Worm (Caenorhabditis elegans): ENCODE data around the gene myo-2.

myo-2 gene

ce11 chrX:12509334-12509944 lies 41.6 kb downstream of the myo-2 start (continued):
- TF ChIP-seq rec-8 (tag; optimal IDR thresholded peaks at IDR 0.05) (no peak), hmg-20 (GFP tag; IDR thresholded peaks at IDR 0.05) (no peak), somi-1 (GFP tag; optimal IDR thresholded peaks at IDR 0.05) (peak; percentile 63), ceh-91 (GFP tag; IDR thresholded peaks at IDR 0.05) (no peak), madf-8 (GFP tag; conservative IDR thresholded peaks at IDR 0.05) (no peak), tbp1 (GFP tag; optimal IDR thresholded peaks at IDR 0.05) (peak; percentile 29), F33H1.4 (GFP tag; IDR thresholded peaks at IDR 0.05) (no peak), ztf-6 (GFP tag; IDR thresholded peaks at IDR 0.05) (no peak), gei-17 (GFP tag; optimal IDR thresholded peaks at IDR 0.05) (peak; percentile 39), D2030.7 (GFP tag; IDR thresholded peaks at IDR 0.05) (no peak), dpff-1 (tag; optimal IDR thresholded peaks at IDR 0.05) (no peak), madf-6 (GFP tag; IDR thresholded peaks at IDR 0.05) (no peak), snpc-1.1 (tag; optimal IDR thresholded peaks at IDR 0.05; ENCODE audit: insufficient read depth) (no peak), T26A5.8 (tag; optimal IDR thresholded peaks at IDR 0.05) (no peak), aptf-2 (GFP tag; conservative IDR thresholded peaks at IDR 0.05) (no peak), ccch-3 (GFP tag; optimal IDR thresholded peaks at IDR 0.05) (no peak), efl-1 (GFP tag; optimal IDR thresholded peaks at IDR 0.05) (no peak), cebp-1 (GFP tag; IDR thresholded peaks at IDR 0.05) (no peak), cebp-1 (tag; optimal IDR thresholded peaks at IDR 0.05) (peak; percentile 49), hmg-1.2 (GFP tag; IDR thresholded peaks at IDR 0.05) (no peak), C06A6.2 (GFP tag; conservative IDR thresholded peaks at IDR 0.05) (no peak), nfya-2 (GFP tag; IDR thresholded peaks at IDR 0.05) (no peak), bed-2 (GFP tag; IDR thresholded peaks at IDR 0.05) (no peak), egl-44 (GFP tag; IDR thresholded peaks at IDR 0.05) (no peak), hrde-1 (tag; optimal IDR thresholded peaks at IDR 0.05; ENCODE audit: borderline replicate concordance) (no peak), attf-6 (GFP tag; IDR thresholded peaks at IDR 0.05) (no peak), ama-1 (optimal IDR thresholded peaks at IDR 0.05) (no peak), ama-1 (GFP tag; optimal IDR thresholded peaks at IDR 0.05) (no peak), nhr-27 (tag; optimal IDR thresholded peaks at IDR 0.05) (no peak), mcd-1 (GFP tag; IDR thresholded peaks at IDR 0.05) (no peak), sea-2 (GFP tag; IDR thresholded peaks at IDR 0.05) (no peak), chd-7 (tag; optimal IDR thresholded peaks at IDR 0.05) (no peak), repo-1 (tag; optimal IDR thresholded peaks at IDR 0.05) (no peak), lag-1 (GFP tag; IDR thresholded peaks at IDR 0.05) (no peak), pha-4 (tag; optimal IDR thresholded peaks at IDR 0.05) (no peak), F23B12.7 (tag; optimal IDR thresholded peaks at IDR 0.05; ENCODE audit: insufficient read depth) (no peak), lin-26 (GFP tag; IDR thresholded peaks at IDR 0.05) (no peak), ztf-18 (tag; optimal IDR thresholded peaks at IDR 0.05) (no peak), K12H6.12 (tag; optimal IDR thresholded peaks at IDR 0.05) (no peak), F10E7.11 (tag; optimal IDR thresholded peaks at IDR 0.05) (no peak), cebp-2 (GFP tag; IDR thresholded peaks at IDR 0.05) (no peak), nhr-90 (tag; optimal IDR thresholded peaks at IDR 0.05) (no peak)

Measured in whole organism, young adult.